Worm (Caenorhabditis elegans) whole organism, L1 larva: ENCODE data around the gene C55A6.6.
A peak's percentile ranks its signal among the peaks of the same experiment; 100 is the strongest.

ENCODE experiments used
- C16A3.4 ChIP-seq: fragments of 150-350 bp; optimal IDR thresholded peaks from 2 replicates; lab custom pipeline; 2014; ENCODE audit warnings: missing biosample characterization, missing genetic modification characterization
- F16B12.6 ChIP-seq: fragments of 150-350 bp; optimal IDR thresholded peaks from 2 replicates; lab custom pipeline; 2014; ENCODE audit warnings: missing biosample characterization, missing genetic modification characterization
- Y116A8C.19 ChIP-seq: sonication (generic microtip); optimal IDR thresholded peaks from 2 replicates; lab custom pipeline; 2016; ENCODE audit warnings: missing compliant biosample characterization, missing genetic modification characterization, borderline replicate concordance
- aha-1 ChIP-seq: fragments of 150-350 bp; optimal IDR thresholded peaks from 2 replicates; lab custom pipeline; 2014; ENCODE audit warnings: missing biosample characterization, missing genetic modification characterization
- ama-1 ChIP-seq: fragments of 150-350 bp; optimal IDR thresholded peaks from 2 replicates; lab custom pipeline; 2014
- ceh-8 ChIP-seq: fragments of 200-800 bp; sonication (Bioruptor generic); optimal IDR thresholded peaks from 2 replicates; lab custom pipeline; 2018; ENCODE audit warnings: mild to moderate bottlenecking, missing genetic modification characterization, moderate library complexity, missing compliant biosample characterization
- ceh-88 ChIP-seq: fragments of 200-800 bp; sonication (Bioruptor generic); IDR thresholded peaks from 2 replicates; pipeline ENCODE4 v1.3.6; 2022; ENCODE audit warnings: missing genetic modification characterization, missing compliant biosample characterization
- ceh-90 ChIP-seq: sonication (generic microtip); optimal IDR thresholded peaks from 2 replicates; lab custom pipeline; 2016; ENCODE audit warnings: missing genetic modification characterization, missing compliant biosample characterization
- ces-1 ChIP-seq: fragments of 150-350 bp; optimal IDR thresholded peaks from 2 replicates; lab custom pipeline; 2014; ENCODE audit warnings: missing biosample characterization, missing genetic modification reagents, missing genetic modification characterization
- dsc-1 ChIP-seq: sonication (generic microtip); optimal IDR thresholded peaks from 2 replicates; lab custom pipeline; 2016; ENCODE audit warnings: mild to moderate bottlenecking, missing genetic modification characterization, missing compliant biosample characterization
- efl-1 ChIP-seq, 4 experiments: fragments of 150-350 bp; optimal IDR thresholded peaks in 3 of 4; peaks in 1 of 4; 1 replicate in 1 of 4; 2 replicates in 3 of 4; lab custom pipeline; 2014; ENCODE audit warnings: missing biosample characterization in 2 of 4, missing genetic modification characterization in 2 of 4, missing genetic modification reagents in 2 of 4
- egl-13 ChIP-seq: sonication (generic microtip); optimal IDR thresholded peaks from 2 replicates; lab custom pipeline; 2016; ENCODE audit warnings: missing genotype, missing genetic modification reagents, missing genetic modification characterization, missing compliant biosample characterization
- egl-27 ChIP-seq, 2 experiments: fragments of 150-350 bp in 1 of 2; sonication (generic microtip); optimal IDR thresholded peaks; 3 replicates each; lab custom pipeline; 2017 to 2018; ENCODE audit warnings: missing biosample characterization in 2 of 2, missing genetic modification characterization in 2 of 2, missing genetic modification reagents in 2 of 2
- fkh-8 ChIP-seq: sonication (generic microtip); optimal IDR thresholded peaks from 2 replicates; lab custom pipeline; 2016; ENCODE audit warnings: mild to moderate bottlenecking, missing genetic modification characterization, missing compliant biosample characterization
- fos-1 ChIP-seq: fragments of 150-350 bp; optimal IDR thresholded peaks from 2 replicates; lab custom pipeline; 2014; ENCODE audit warnings: missing biosample characterization, missing genetic modification characterization
- grh-1 ChIP-seq: fragments of 200-800 bp; sonication (Bioruptor generic); IDR thresholded peaks from 2 replicates; pipeline ENCODE4 v1.3.6; 2022; ENCODE audit warnings: missing genetic modification reagents, missing genetic modification characterization, missing compliant biosample characterization
- isw-1 ChIP-seq: fragments of 200-800 bp; sonication (Bioruptor generic); IDR thresholded peaks from 2 replicates; pipeline ENCODE4 v1.3.6; 2022; ENCODE audit warnings: missing genetic modification characterization, missing compliant biosample characterization
- lin-13 ChIP-seq: fragments of 150-350 bp; optimal IDR thresholded peaks from 2 replicates; lab custom pipeline; 2014; ENCODE audit warnings: missing biosample characterization, missing genetic modification reagents, missing genetic modification characterization
- lin-14 ChIP-seq: fragments of 200-800 bp; sonication (Bioruptor generic); optimal IDR thresholded peaks from 2 replicates; lab custom pipeline; 2018; ENCODE audit warnings: mild to moderate bottlenecking, missing genetic modification characterization, moderate library complexity, missing compliant biosample characterization
- lin-15B ChIP-seq: fragments of 150-350 bp; sonication (generic microtip); optimal IDR thresholded peaks from 3 replicates; lab custom pipeline; 2014; ENCODE audit warnings: missing biosample characterization, missing genetic modification characterization
- lin-39 ChIP-seq: fragments of 150-350 bp; optimal IDR thresholded peaks from 2 replicates; lab custom pipeline; 2014; ENCODE audit warnings: missing biosample characterization, missing genetic modification reagents, missing genetic modification characterization
- lir-3 ChIP-seq: sonication (generic microtip); optimal IDR thresholded peaks from 2 replicates; lab custom pipeline; 2016; ENCODE audit warnings: mild to moderate bottlenecking, missing genetic modification characterization, moderate library complexity, missing compliant biosample characterization; ENCODE audit not compliant: poor library complexity
- mdl-1 ChIP-seq, 2 experiments: fragments of 150-350 bp; optimal IDR thresholded peaks; 2 replicates each; lab custom pipeline; 2014 to 2017; ENCODE audit warnings: missing biosample characterization in 2 of 2, missing genetic modification characterization in 2 of 2, inconsistent platforms in 1 of 2
- mef-2 ChIP-seq: fragments of 150-350 bp; optimal IDR thresholded peaks from 2 replicates; lab custom pipeline; 2014; ENCODE audit warnings: missing biosample characterization, missing genetic modification characterization
- mep-1 ChIP-seq: fragments of 150-350 bp; optimal IDR thresholded peaks from 2 replicates; lab custom pipeline; 2014; ENCODE audit warnings: missing biosample characterization, missing genetic modification characterization
- nhr-20 ChIP-seq: sonication (generic microtip); optimal IDR thresholded peaks from 2 replicates; lab custom pipeline; 2016; ENCODE audit warnings: mild to moderate bottlenecking, missing genetic modification characterization, missing compliant biosample characterization
- nhr-237 ChIP-seq: fragments of 150-350 bp; optimal IDR thresholded peaks from 2 replicates; lab custom pipeline; 2014; ENCODE audit warnings: missing biosample characterization, missing genetic modification characterization
- nhr-47 ChIP-seq: sonication (generic microtip); optimal IDR thresholded peaks from 2 replicates; lab custom pipeline; 2016; ENCODE audit warnings: mild to moderate bottlenecking, missing genetic modification characterization, moderate library complexity, missing compliant biosample characterization
- nhr-71 ChIP-seq: sonication (generic microtip); optimal IDR thresholded peaks from 2 replicates; lab custom pipeline; 2016; ENCODE audit warnings: mild to moderate bottlenecking, missing genetic modification characterization, moderate library complexity, missing compliant biosample characterization
- nhr-76 ChIP-seq: sonication (generic microtip); optimal IDR thresholded peaks from 2 replicates; lab custom pipeline; 2017; ENCODE audit warnings: missing biosample characterization, missing genetic modification characterization
- nhr-85 ChIP-seq: sonication (generic microtip); peaks from one replicate; lab custom pipeline; 2016; ENCODE audit warnings: missing genetic modification characterization, inconsistent platforms, missing compliant biosample characterization
- pag-3 ChIP-seq: sonication (generic microtip); optimal IDR thresholded peaks from 2 replicates; lab custom pipeline; 2017; ENCODE audit warnings: missing genetic modification characterization, mild to moderate bottlenecking, missing compliant biosample characterization, antibody characterized with exemption, borderline replicate concordance; ENCODE audit not compliant: insufficient read depth
- pax-3 ChIP-seq: fragments of 200-800 bp; sonication (Bioruptor generic); optimal IDR thresholded peaks from 2 replicates; lab custom pipeline; 2018; ENCODE audit warnings: mild to moderate bottlenecking, missing genetic modification characterization, moderate library complexity, missing compliant biosample characterization
- snpc-4 ChIP-seq: fragments of 150-350 bp; optimal IDR thresholded peaks from 2 replicates; lab custom pipeline; 2014; ENCODE audit warnings: missing biosample characterization, missing genetic modification characterization
- snu-23 ChIP-seq: sonication (generic microtip); optimal IDR thresholded peaks from 2 replicates; lab custom pipeline; 2016; ENCODE audit warnings: missing genetic modification characterization, missing compliant biosample characterization
- sptf-1 ChIP-seq: fragments of 150-350 bp; optimal IDR thresholded peaks from 2 replicates; lab custom pipeline; 2014; ENCODE audit warnings: missing biosample characterization, missing genetic modification characterization
- sup-37 ChIP-seq: fragments of 200-800 bp; sonication (Bioruptor generic); optimal IDR thresholded peaks from 2 replicates; lab custom pipeline; 2018; ENCODE audit warnings: mild to moderate bottlenecking, missing genetic modification characterization, missing compliant biosample characterization
- tbx-2 ChIP-seq: sonication (generic microtip); optimal IDR thresholded peaks from 2 replicates; lab custom pipeline; 2016; ENCODE audit warnings: missing genetic modification characterization, missing compliant biosample characterization
- tlp-1 ChIP-seq: fragments of 150-350 bp; optimal IDR thresholded peaks from 2 replicates; lab custom pipeline; 2014; ENCODE audit warnings: missing biosample characterization, missing genetic modification characterization
- unc-62 ChIP-seq: fragments of 150-350 bp; optimal IDR thresholded peaks from 2 replicates; lab custom pipeline; 2014; ENCODE audit warnings: missing biosample characterization, missing genetic modification reagents, missing genetic modification characterization
- unc-98 ChIP-seq: fragments of 200-800 bp; sonication (Bioruptor generic); IDR thresholded peaks from 2 replicates; pipeline ENCODE4 v1.3.6; 2022; ENCODE audit warnings: missing genetic modification characterization, missing compliant biosample characterization
- vab-15 ChIP-seq: sonication (generic microtip); optimal IDR thresholded peaks from 2 replicates; lab custom pipeline; 2017; ENCODE audit warnings: missing genotype, mild to moderate bottlenecking, missing genetic modification characterization, missing compliant biosample characterization
- xbp-1 ChIP-seq: sonication (generic microtip); optimal IDR thresholded peaks from 2 replicates; lab custom pipeline; 2016; ENCODE audit warnings: missing genetic modification characterization, missing compliant biosample characterization
- zag-1 ChIP-seq: fragments of 150-350 bp; optimal IDR thresholded peaks from 2 replicates; lab custom pipeline; 2014; ENCODE audit warnings: missing biosample characterization, missing genetic modification characterization

The C55A6.6 gene

DNA sequence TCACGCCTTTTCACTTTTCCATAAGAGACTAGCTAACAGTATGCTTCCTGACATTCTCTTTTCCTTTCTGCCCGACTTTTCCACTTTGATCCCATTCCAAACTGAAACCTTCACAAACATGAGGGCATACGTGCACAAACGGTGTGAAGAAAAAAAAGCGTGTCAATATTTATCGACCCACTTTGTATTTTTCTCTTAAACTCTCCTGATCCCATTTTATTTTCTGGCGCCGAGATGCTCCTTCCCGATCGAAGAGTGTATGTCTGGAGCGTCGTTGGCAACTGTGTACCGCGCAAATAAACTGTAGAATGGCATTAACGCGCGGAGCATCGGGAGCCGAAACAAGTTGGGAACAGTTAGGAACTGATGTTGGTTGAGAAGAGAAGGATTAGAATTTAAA, 15.0 kb upstream of the C55A6.6 start (continued):
- TF ChIP-seq mef-2 (tag; lab: Kevin White, UChicago) (no peak), pag-3 (tag; lab: Kevin White, UChicago) (no peak), lin-39 (tag; lab: Kevin White, UChicago) (no peak), F16B12.6 (tag; lab: Kevin White, UChicago) (no peak), zag-1 (no peak), egl-27 (tag; optimal IDR thresholded peaks at IDR 0.05; lab: Kevin White, UChicago) (peak; percentile 45 to 57), mdl-1 (tag; optimal IDR thresholded peaks at IDR 0.05; lab: Kevin White, UChicago) (peak in 1 of 2 experiments; percentile 25), tbx-2 (tag; lab: Kevin White, UChicago) (peak; percentile 58), efl-1 (optimal IDR thresholded peaks at IDR 0.05; lab: Kevin White, UChicago) (no peak), efl-1 (GFP tag; optimal IDR thresholded peaks at IDR 0.05 in 1 of 2; lab: Kevin White, UChicago) (peak in 1 of 2 experiments; percentile 58), pax-3 (tag; lab: Kevin White, UChicago) (no peak), aha-1 (tag; lab: Kevin White, UChicago) (no peak), nhr-76 (tag; lab: Kevin White, UChicago) (no peak), nhr-71 (tag; lab: Kevin White, UChicago) (peak; percentile 36)

- no peak for TF ChIP-seq sptf-1 (tag; lab: Kevin White, UChicago)
- no peak for TF ChIP-seq ceh-88 (GFP tag; lab: Robert Waterston, UW)
- no peak for TF ChIP-seq sup-37 (GFP tag; lab: Kevin White, UChicago)
- TF ChIP-seq grh-1 (GFP tag; lab: Robert Waterston, UW) = no peak
- no peak for TF ChIP-seq isw-1
- TF ChIP-seq vab-15 (tag; lab: Kevin White, UChicago) = no peak
- no peak for TF ChIP-seq unc-62 (GFP tag; lab: Kevin White, UChicago)
- no peak for TF ChIP-seq ceh-90
- TF ChIP-seq C16A3.4 (tag; lab: Kevin White, UChicago) = no peak
- TF ChIP-seq ceh-8 (GFP tag; lab: Kevin White, UChicago) = no peak
- TF ChIP-seq nhr-85 (tag; lab: Kevin White, UChicago) = peak; percentile 76
- TF ChIP-seq mdl-1 (tag; optimal IDR thresholded peaks at IDR 0.05; lab: Kevin White, UChicago) = peak in 1 of 2 experiments; percentile 7
- peak; percentile 33 for TF ChIP-seq lin-14 (GFP tag; lab: Kevin White, UChicago)
- peak; percentile 57 for TF ChIP-seq dsc-1 (tag; lab: Kevin White, UChicago)
- TF ChIP-seq mep-1 = no peak
- no peak for TF ChIP-seq nhr-71 (tag; lab: Kevin White, UChicago)
- no peak for TF ChIP-seq xbp-1
- TF ChIP-seq tlp-1 (tag; lab: Kevin White, UChicago) = no peak
- TF ChIP-seq unc-98 (GFP tag; lab: Robert Waterston, UW) = no peak
- TF ChIP-seq tbx-2 (tag; lab: Kevin White, UChicago) = no peak
- peak; percentile 21 for TF ChIP-seq snu-23 (GFP tag; lab: Kevin White, UChicago)
- no peak for TF ChIP-seq nhr-20 (tag; lab: Kevin White, UChicago)
Observed at ce11 chrV:11528633-11529327, 14.2 kb upstream of the C55A6.6 start.

ce11 chrV:11527531-11527930, 13.0 kb upstream of the C55A6.6 start, which contains the start of gene ccch-1:
Gene ccch-1 (plus strand): TSS chrV:11527831.
- TF ChIP-seq efl-1 (optimal IDR thresholded peaks at IDR 0.05; lab: Kevin White, UChicago) (no peak), efl-1 (GFP tag; optimal IDR thresholded peaks at IDR 0.05 in 1 of 2; lab: Kevin White, UChicago) (peak in 1 of 2 experiments; percentile 80), egl-13 (tag; lab: Kevin White, UChicago) (no peak)

DNA sequence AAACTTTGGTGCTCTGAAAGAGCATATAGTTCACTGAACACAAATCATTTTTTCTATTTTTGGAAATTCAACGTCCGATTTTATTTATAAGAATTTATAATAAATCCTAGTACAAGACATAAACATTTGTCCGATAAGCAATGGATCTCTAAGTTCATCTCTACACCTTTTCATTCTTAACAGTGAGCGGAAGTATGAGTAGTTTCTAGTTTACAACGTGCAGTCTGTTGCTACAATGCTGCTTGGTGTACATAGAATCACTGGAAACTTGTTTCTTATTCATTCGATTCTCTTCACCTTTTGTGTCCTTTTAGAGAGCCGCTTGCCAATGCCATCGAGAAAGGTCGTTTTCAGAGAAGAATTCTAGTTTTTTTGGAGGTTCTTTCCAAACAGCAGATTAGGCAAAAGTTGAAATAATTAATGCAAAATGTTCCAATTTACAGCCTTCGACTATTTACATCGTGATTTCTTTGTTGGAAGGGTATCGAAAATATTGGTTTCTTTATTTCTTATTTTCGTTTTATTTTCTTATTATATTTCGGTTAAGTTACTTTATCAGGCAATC, 12.5 kb upstream of the C55A6.6 start:
- TF ChIP-seq mef-2 (tag; lab: Kevin White, UChicago) (no peak), fkh-8 (tag; lab: Kevin White, UChicago) (no peak), lin-15B (tag; lab: Kevin White, UChicago) (no peak), ces-1 (GFP tag; lab: Kevin White, UChicago) (no peak), Y116A8C.19 (no peak), lir-3 (tag; lab: Kevin White, UChicago) (no peak), ama-1 (lab: Kevin White, UChicago) (no peak), mep-1 (no peak), isw-1 (no peak), tlp-1 (tag; lab: Kevin White, UChicago) (no peak), snpc-4 (tag; lab: Kevin White, UChicago) (no peak), C16A3.4 (tag; lab: Kevin White, UChicago) (no peak), nhr-237 (tag; lab: Kevin White, UChicago) (no peak), fos-1 (no peak), egl-27 (tag; optimal IDR thresholded peaks at IDR 0.05; lab: Kevin White, UChicago) (no peak), snu-23 (GFP tag; lab: Kevin White, UChicago) (no peak), nhr-47 (no peak), pag-3 (tag; lab: Kevin White, UChicago) (no peak), lin-13 (no peak)
